Worm (Caenorhabditis elegans): ENCODE measurements around the gene F13E9.9.

Gene F13E9.9

DNA sequence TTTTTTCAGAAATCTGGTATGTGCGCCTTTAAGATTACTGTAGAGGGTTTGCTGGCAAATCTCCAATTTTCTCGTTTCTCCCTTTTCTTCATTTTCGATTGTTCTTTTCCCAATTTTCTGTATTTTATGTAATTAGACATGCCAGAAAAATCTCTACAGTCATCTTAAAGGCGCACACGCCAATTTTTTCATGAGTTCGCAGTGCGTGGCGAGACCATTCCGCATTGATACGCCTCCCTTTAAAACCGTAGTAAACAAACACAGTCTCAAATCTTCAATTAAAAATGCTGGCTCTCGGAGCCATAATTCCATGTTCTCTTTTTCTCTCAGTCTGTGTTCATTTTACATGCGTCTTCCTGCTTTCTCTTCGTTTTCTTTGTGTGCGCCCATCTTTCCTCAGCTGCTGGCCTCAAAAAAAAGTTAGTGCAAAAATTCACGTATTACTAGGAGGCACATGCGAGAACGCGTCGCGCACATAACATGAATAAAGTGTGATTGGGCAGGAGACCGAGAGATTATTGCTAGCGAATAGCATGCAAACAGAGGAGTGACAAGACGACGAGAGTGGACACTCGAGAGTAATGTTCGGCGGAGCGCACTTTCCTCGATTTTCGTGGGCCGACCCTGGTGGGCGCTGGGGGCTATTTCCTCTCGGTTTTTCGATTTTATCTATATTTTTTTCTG lies 20.0 kb upstream of the F13E9.9 start:
- no peak for TF ChIP-seq F39B2.1 (GFP tag; IDR thresholded peaks at IDR 0.05)
- TF ChIP-seq chd-7 (tag; optimal IDR thresholded peaks at IDR 0.05): peak; percentile 58
- TF ChIP-seq ZK185.1 (tag; optimal IDR thresholded peaks at IDR 0.05; ENCODE audit: poor library complexity, severe bottlenecking): no peak
- peak; percentile 19 for TF ChIP-seq him-1 (tag; optimal IDR thresholded peaks at IDR 0.05)
- TF ChIP-seq lin-54 (GFP tag; optimal IDR thresholded peaks at IDR 0.05): peak; percentile 46
- TF ChIP-seq nfya-2 (GFP tag; IDR thresholded peaks at IDR 0.05): no peak
- no peak for TF ChIP-seq F49E8.2 (tag; optimal IDR thresholded peaks at IDR 0.05; ENCODE audit: insufficient read depth)
- TF ChIP-seq Y67H2A.10 (GFP tag; conservative IDR thresholded peaks at IDR 0.05): no peak
- TF ChIP-seq F22D6.2 (tag; optimal IDR thresholded peaks at IDR 0.05): no peak
- peak; percentile 74; the same call in 1 of the 2 replicates for TF ChIP-seq lir-1 (GFP tag; conservative IDR thresholded peaks at IDR 0.05)
- TF ChIP-seq egrh-3 (GFP tag; IDR thresholded peaks at IDR 0.05): no peak
- peak; percentile 25 for TF ChIP-seq snpc-3.4 (tag; optimal IDR thresholded peaks at IDR 0.05)
- TF ChIP-seq bed-2 (GFP tag; IDR thresholded peaks at IDR 0.05): no peak
- no peak for TF ChIP-seq ceh-100 (GFP tag; IDR thresholded peaks at IDR 0.05)
- TF ChIP-seq ztf-18 (tag; optimal IDR thresholded peaks at IDR 0.05): peak; percentile 64
- no peak for TF ChIP-seq ztf-6 (GFP tag; IDR thresholded peaks at IDR 0.05)
- no peak for TF ChIP-seq die-1 (tag; optimal IDR thresholded peaks at IDR 0.05)
- 0 out of 2 replicates have a peak, but pooled peaks have one; percentile 32 for TF ChIP-seq pbrm-1 (GFP tag; IDR thresholded peaks at IDR 0.05)
- no peak for TF ChIP-seq B0019.2 (GFP tag; conservative IDR thresholded peaks at IDR 0.05)
- TF ChIP-seq ceh-79 (tag; optimal IDR thresholded peaks at IDR 0.05): no peak
- no peak for TF ChIP-seq atf-7 (tag; optimal IDR thresholded peaks at IDR 0.05)
- TF ChIP-seq tlf-1 (GFP tag; optimal IDR thresholded peaks at IDR 0.05): no peak
- no peak for TF ChIP-seq Y95B8A.8 (GFP tag; IDR thresholded peaks at IDR 0.05)
- TF ChIP-seq mxl-1 (tag; optimal IDR thresholded peaks at IDR 0.05): no peak
- no peak for TF ChIP-seq F10E7.11 (tag; optimal IDR thresholded peaks at IDR 0.05)
- TF ChIP-seq rpc-1 (optimal IDR thresholded peaks at IDR 0.05): no peak
- no peak for TF ChIP-seq rpc-1 (tag; optimal IDR thresholded peaks at IDR 0.05)
- TF ChIP-seq C17E4.6 (GFP tag; IDR thresholded peaks at IDR 0.05): no peak
- TF ChIP-seq Y79H2A.3 (GFP tag; conservative IDR thresholded peaks at IDR 0.05): no peak
- no peak for TF ChIP-seq ztf-28 (GFP tag; IDR thresholded peaks at IDR 0.05)
- TF ChIP-seq akir-1 (GFP tag; optimal IDR thresholded peaks at IDR 0.05): no peak
- no peak for TF ChIP-seq lsy-27 (tag; optimal IDR thresholded peaks at IDR 0.05; ENCODE audit: borderline replicate concordance, insufficient read depth)
- no peak for TF ChIP-seq cebp-2 (GFP tag; IDR thresholded peaks at IDR 0.05)
- peak; percentile 70 for TF ChIP-seq xnd-1 (tag; optimal IDR thresholded peaks at IDR 0.05)
- TF ChIP-seq ztf-3 (GFP tag; optimal IDR thresholded peaks at IDR 0.05): no peak
- no peak for TF ChIP-seq dpff-1 (tag; optimal IDR thresholded peaks at IDR 0.05)
- TF ChIP-seq nhr-120 (GFP tag; IDR thresholded peaks at IDR 0.05): no peak
- TF ChIP-seq hmg-20 (GFP tag; IDR thresholded peaks at IDR 0.05): no peak
- TF ChIP-seq F57C9.4 (tag; optimal IDR thresholded peaks at IDR 0.05): no peak
- no peak for TF ChIP-seq athp-1 (tag; optimal IDR thresholded peaks at IDR 0.05)
- TF ChIP-seq F55B11.4 (tag; optimal IDR thresholded peaks at IDR 0.05; ENCODE audit: borderline replicate concordance, insufficient read depth): no peak
- peak; percentile 24 for TF ChIP-seq gei-17 (GFP tag; optimal IDR thresholded peaks at IDR 0.05)
- no peak for TF ChIP-seq unc-130 (GFP tag; optimal IDR thresholded peaks at IDR 0.05)
- TF ChIP-seq F33H1.4 (GFP tag; IDR thresholded peaks at IDR 0.05): peak; percentile 92
- 0 out of 2 replicates have a peak, but pooled peaks have one; percentile 40 for TF ChIP-seq lin-26 (GFP tag; IDR thresholded peaks at IDR 0.05)
- peak in 1 of 3 experiments; percentile 28 for TF ChIP-seq lin-35 (GFP tag; optimal IDR thresholded peaks at IDR 0.05)
- TF ChIP-seq Y56A3A.18 (GFP tag; IDR thresholded peaks at IDR 0.05): no peak
- TF ChIP-seq attf-3 (GFP tag; conservative IDR thresholded peaks at IDR 0.05): 0 out of 2 replicates have a peak, but pooled peaks have one; percentile 20
